Worm (Caenorhabditis elegans) whole organism, late embryonic: ENCODE data around the gene F07E5.8.

Experiments used
- F13H6.1 ChIP-seq: sonication (generic microtip); optimal IDR thresholded peaks from 2 replicates; lab custom pipeline; 2016; ENCODE audit warnings: missing genetic modification characterization, missing compliant biosample characterization
- K02D7.2 ChIP-seq: sonication (generic microtip); optimal IDR thresholded peaks from 2 replicates; lab custom pipeline; 2017; ENCODE audit warnings: mild to moderate bottlenecking, missing genetic modification characterization, missing compliant biosample characterization
- T23F11.4 ChIP-seq: fragments of 200-800 bp; sonication (Bioruptor generic); optimal IDR thresholded peaks from 2 replicates; lab custom pipeline; 2018; ENCODE audit warnings: mild to moderate bottlenecking, missing genetic modification characterization, missing compliant biosample characterization
- Y22D7AL.16 ChIP-seq: sonication (generic microtip); optimal IDR thresholded peaks from 2 replicates; lab custom pipeline; 2016; ENCODE audit warnings: missing genetic modification characterization, missing compliant biosample characterization
- ama-1 ChIP-seq: fragments of 150-350 bp; optimal IDR thresholded peaks from 2 replicates; lab custom pipeline; 2014
- ceh-24 ChIP-seq: sonication (generic microtip); optimal IDR thresholded peaks from 2 replicates; lab custom pipeline; 2016; ENCODE audit warnings: mild to moderate bottlenecking, missing genetic modification characterization, missing compliant biosample characterization
- ceh-6 ChIP-seq: fragments of 200-800 bp; sonication (Bioruptor generic); optimal IDR thresholded peaks from 2 replicates; lab custom pipeline; 2018; ENCODE audit warnings: mild to moderate bottlenecking, missing genetic modification characterization, missing compliant biosample characterization
- ceh-9 ChIP-seq: sonication (generic microtip); optimal IDR thresholded peaks from 2 replicates; lab custom pipeline; 2016; ENCODE audit warnings: mild to moderate bottlenecking, missing genetic modification characterization, inconsistent platforms, missing compliant biosample characterization
- hlh-13 ChIP-seq: fragments of 200-800 bp; sonication (Bioruptor generic); optimal IDR thresholded peaks from 2 replicates; lab custom pipeline; 2018; ENCODE audit warnings: mild to moderate bottlenecking, missing genetic modification characterization, missing compliant biosample characterization
- pat-9 ChIP-seq: fragments of 200-800 bp; sonication (Bioruptor generic); optimal IDR thresholded peaks from 2 replicates; lab custom pipeline; 2018; ENCODE audit warnings: mild to moderate bottlenecking, missing genetic modification characterization, moderate library complexity, missing compliant biosample characterization
- sox-2 ChIP-seq: fragments of 200-800 bp; sonication (Bioruptor generic); IDR thresholded peaks from 2 replicates; pipeline ENCODE4 v1.3.6; 2022; ENCODE audit warnings: missing genetic modification reagents, missing genetic modification characterization, missing compliant biosample characterization
- tbx-2 ChIP-seq: sonication (generic microtip); optimal IDR thresholded peaks from 2 replicates; lab custom pipeline; 2016; ENCODE audit warnings: missing genetic modification characterization, missing compliant biosample characterization
- unc-55 ChIP-seq: sonication (generic microtip); optimal IDR thresholded peaks from 2 replicates; lab custom pipeline; 2017; ENCODE audit warnings: missing biosample characterization, missing genetic modification reagents, missing genetic modification characterization
- ztf-16 ChIP-seq: sonication (generic microtip); optimal IDR thresholded peaks from 2 replicates; lab custom pipeline; 2017; ENCODE audit warnings: missing genetic modification characterization, missing compliant biosample characterization

ce11 chrII:2045505-2045904 is 29.9 kb downstream of the F07E5.8 start, which contains the start of gene bath-24:
- TF ChIP-seq unc-55 (no peak), sox-2 (GFP tag; lab: Robert Waterston, UW) (no peak), hlh-13 (GFP tag; lab: Kevin White, UChicago) (no peak), K02D7.2 (tag; lab: Kevin White, UChicago) (no peak), pat-9 (tag; lab: Kevin White, UChicago) (no peak), ztf-16 (tag; lab: Kevin White, UChicago) (no peak), ceh-6 (GFP tag; lab: Kevin White, UChicago) (no peak), ceh-9 (tag; lab: Kevin White, UChicago) (no peak), T23F11.4 (no peak), Y22D7AL.16 (tag; lab: Kevin White, UChicago) (no peak), F13H6.1 (tag; lab: Kevin White, UChicago) (no peak), ceh-24 (tag; lab: Kevin White, UChicago) (no peak), tbx-2 (tag; lab: Kevin White, UChicago) (no peak), ama-1 (lab: Kevin White, UChicago) (no peak)
